Fruit fly (Drosophila melanogaster) whole organism, prepupa: ENCODE data around the gene MP1.

Experiments used
- CG16779 ChIP-seq: fragments of 200-800 bp; sonication (Bioruptor generic); optimal IDR thresholded peaks from 3 replicates; lab custom pipeline; 2017; ENCODE audit warnings: missing biosample characterization, mild to moderate bottlenecking, missing genetic modification characterization
- CG6854 ChIP-seq: fragments of 200-800 bp; sonication (Bioruptor generic); optimal IDR thresholded peaks from 2 replicates; lab custom pipeline; 2017; ENCODE audit warnings: missing biosample characterization, mild to moderate bottlenecking, missing genetic modification characterization
- Sox102F ChIP-seq: fragments of 200-800 bp; sonication (Bioruptor generic); optimal IDR thresholded peaks from 2 replicates; lab custom pipeline; 2016; ENCODE audit warnings: missing biosample characterization, mild to moderate bottlenecking, missing genetic modification characterization
- eg ChIP-seq: fragments of 200-800 bp; sonication (Bioruptor generic); IDR thresholded peaks from 3 replicates; pipeline ENCODE4 v1.3.6; 2022; ENCODE audit warnings: missing biosample characterization, missing genetic modification characterization
- svp ChIP-seq: fragments of 200-800 bp; sonication (Bioruptor generic); peaks from one replicate; lab custom pipeline; 2016; ENCODE audit warnings: missing biosample characterization, missing genetic modification characterization

- TF ChIP-seq svp (peak; percentile 96), CG6854 (peak; percentile 76), CG16779 (no peak), eg (no peak), Sox102F (GFP tag; lab: Kevin White, UChicago) (peak; percentile 41)
Measured at dm6 chr3R:4307664-4308416, at the start of gene MP1.
